Worm (Caenorhabditis elegans) whole organism, L2 larva: Measurements from ENCODE around the gene F09B9.5.

Source experiments
- C34F6.9 ChIP-seq: fragments of 150-350 bp; optimal IDR thresholded peaks from 2 replicates; lab custom pipeline; 2014; ENCODE audit warnings: missing biosample characterization, missing genetic modification characterization
- Y55F3AM.14 ChIP-seq: fragments of 200-800 bp; sonication (Bioruptor generic); optimal IDR thresholded peaks from 2 replicates; lab custom pipeline; 2018; ENCODE audit warnings: mild to moderate bottlenecking, missing genetic modification characterization, missing compliant biosample characterization
- ceh-16 ChIP-seq: fragments of 150-350 bp; optimal IDR thresholded peaks from 2 replicates; lab custom pipeline; 2014; ENCODE audit warnings: missing biosample characterization, missing genetic modification characterization
- ceh-82 ChIP-seq: fragments of 150-350 bp; optimal IDR thresholded peaks from 2 replicates; lab custom pipeline; 2014; ENCODE audit warnings: missing biosample characterization, missing genetic modification characterization
- nhr-10 ChIP-seq: sonication (generic microtip); optimal IDR thresholded peaks from 2 replicates; lab custom pipeline; 2017; ENCODE audit warnings: missing biosample characterization, missing genetic modification characterization
- nhr-11 ChIP-seq: fragments of 150-350 bp; optimal IDR thresholded peaks from 2 replicates; lab custom pipeline; 2014; ENCODE audit warnings: missing biosample characterization, missing genetic modification characterization
- nhr-23 ChIP-seq: fragments of 150-350 bp; optimal IDR thresholded peaks from 2 replicates; lab custom pipeline; 2014; ENCODE audit warnings: missing biosample characterization, missing genetic modification reagents, missing genetic modification characterization
- nhr-237 ChIP-seq: fragments of 150-350 bp; optimal IDR thresholded peaks from 2 replicates; lab custom pipeline; 2014; ENCODE audit warnings: missing biosample characterization, missing genetic modification characterization
- nhr-6 ChIP-seq: fragments of 150-350 bp; optimal IDR thresholded peaks from 2 replicates; lab custom pipeline; 2014; ENCODE audit warnings: missing biosample characterization, missing genetic modification characterization
- nhr-77 ChIP-seq: fragments of 150-350 bp; optimal IDR thresholded peaks from 2 replicates; lab custom pipeline; 2014; ENCODE audit warnings: missing biosample characterization, missing genetic modification characterization
- unc-55 ChIP-seq: fragments of 150-350 bp; sonication (generic microtip); optimal IDR thresholded peaks from 3 replicates; lab custom pipeline; 2014; ENCODE audit warnings: missing biosample characterization, missing genetic modification reagents, missing genetic modification characterization
- ztf-1 ChIP-seq: fragments of 200-800 bp; sonication (Bioruptor generic); conservative IDR thresholded peaks from 2 replicates; pipeline ENCODE4 v1.3.6; 2022; ENCODE audit warnings: missing genetic modification characterization, missing compliant biosample characterization
- ztf-11 ChIP-seq: sonication (generic microtip); optimal IDR thresholded peaks from 2 replicates; lab custom pipeline; 2017; ENCODE audit warnings: missing biosample characterization, missing genetic modification characterization
- ztf-4 ChIP-seq: fragments of 150-350 bp; optimal IDR thresholded peaks from 2 replicates; lab custom pipeline; 2014; ENCODE audit warnings: missing biosample characterization, missing genetic modification characterization

DNA sequence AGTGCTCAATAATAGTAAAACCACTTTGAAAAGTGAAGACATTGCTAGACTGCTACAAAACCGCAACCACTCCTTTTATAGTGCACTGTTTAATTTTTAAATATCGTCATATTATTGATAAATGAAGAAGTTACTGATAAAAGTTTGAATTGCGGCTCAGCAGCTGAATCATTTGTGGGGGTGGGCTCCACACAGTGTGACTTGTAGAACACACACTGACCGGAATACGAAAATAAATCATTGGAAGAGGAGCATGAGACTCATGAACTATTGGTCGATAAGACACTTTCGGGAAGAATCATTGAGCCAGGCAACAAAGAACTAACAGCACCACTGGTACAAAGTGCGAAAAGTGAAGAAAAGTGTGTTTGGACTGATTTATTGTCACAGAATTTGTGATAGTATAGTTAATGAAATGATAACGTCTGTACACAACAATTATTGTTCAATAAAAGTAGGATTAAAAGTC lies 12.6 kb upstream of the F09B9.5 start, which contains the start of gene oac-14:
- TF ChIP-seq nhr-10 (tag; lab: Kevin White, UChicago) (no peak), ceh-16 (no peak), nhr-237 (tag; lab: Kevin White, UChicago) (no peak), Y55F3AM.14 (GFP tag; lab: Kevin White, UChicago) (no peak), nhr-23 (tag; lab: Kevin White, UChicago) (no peak), nhr-77 (tag; lab: Kevin White, UChicago) (no peak), nhr-6 (no peak), C34F6.9 (tag; lab: Kevin White, UChicago) (no peak), ztf-4 (tag; lab: Kevin White, UChicago) (no peak), ztf-1 (GFP tag; lab: Robert Waterston, UW) (no peak), ceh-82 (no peak), nhr-11 (tag; lab: Kevin White, UChicago) (no peak), unc-55 (GFP tag; lab: Kevin White, UChicago) (no peak), ztf-11 (tag; lab: Kevin White, UChicago) (no peak)
